Worm (Caenorhabditis elegans): Measurements from ENCODE around the gene fnta-1.

Gene fnta-1

DNA sequence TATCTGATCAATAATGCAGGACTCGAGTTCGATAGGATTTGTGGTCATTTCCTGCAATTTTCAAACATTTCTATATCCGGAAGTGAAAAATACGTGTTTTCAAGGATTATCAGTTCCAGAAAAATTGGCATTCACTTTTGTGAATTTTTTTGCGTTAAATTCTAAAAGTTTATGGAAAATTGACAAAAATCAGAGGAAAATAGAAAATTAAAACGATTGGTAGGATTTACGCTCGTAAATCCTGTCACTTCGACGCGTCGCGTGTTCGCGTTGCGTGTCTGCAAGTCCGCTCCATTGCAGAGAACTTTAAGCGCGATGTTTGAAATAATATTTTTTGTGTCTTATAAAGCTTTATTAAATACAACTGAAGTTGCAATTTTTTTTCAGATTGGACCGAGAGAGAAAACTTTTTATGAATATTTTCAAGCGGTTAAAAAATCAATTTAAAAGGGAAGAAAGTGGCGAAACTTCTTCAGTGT lies 15.3 kb upstream of the fnta-1 start, which contains the start of gene rcat-1 (continued):
- TF ChIP-seq lsy-2 (tag; optimal IDR thresholded peaks at IDR 0.05) = peak; percentile 85 to 96
- no peak for TF ChIP-seq nhr-76 (tag; optimal IDR thresholded peaks at IDR 0.05)
- peak; percentile 91 for TF ChIP-seq lin-13 (GFP tag; optimal IDR thresholded peaks at IDR 0.05)
- no peak for TF ChIP-seq unc-62 (GFP tag; optimal IDR thresholded peaks at IDR 0.05)
- TF ChIP-seq alr-1 (tag; optimal IDR thresholded peaks at IDR 0.05; ENCODE audit: borderline replicate concordance) = no peak
- no peak for TF ChIP-seq vab-15 (tag; optimal IDR thresholded peaks at IDR 0.05)
- TF ChIP-seq blmp-1 (tag; optimal IDR thresholded peaks at IDR 0.05) = peak; percentile 87
- TF ChIP-seq pqm-1 (tag; optimal IDR thresholded peaks at IDR 0.05) = no peak
- peak; percentile 76 for TF ChIP-seq fkh-8 (tag; optimal IDR thresholded peaks at IDR 0.05)
- TF ChIP-seq lin-15B (tag; optimal IDR thresholded peaks at IDR 0.05) = peak; percentile 96
- TF ChIP-seq aha-1 (tag; optimal IDR thresholded peaks at IDR 0.05) = no peak
- peak; percentile 87 for TF ChIP-seq nhr-85 (tag)
- peak; percentile 29 for TF ChIP-seq pax-3 (tag; optimal IDR thresholded peaks at IDR 0.05)
- no peak for TF ChIP-seq nhr-12 (tag; optimal IDR thresholded peaks at IDR 0.05)
- TF ChIP-seq mab-9 (GFP tag; IDR thresholded peaks at IDR 0.05) = no peak
- peak; percentile 97 to 99 for TF ChIP-seq lin-35 (GFP tag; optimal IDR thresholded peaks at IDR 0.05)
- no peak for TF ChIP-seq C34B4.2 (tag; optimal IDR thresholded peaks at IDR 0.05)
- peak; percentile 59 for TF ChIP-seq unc-86 (tag; optimal IDR thresholded peaks at IDR 0.05)
- TF ChIP-seq lin-14 (GFP tag; optimal IDR thresholded peaks at IDR 0.05) = peak; percentile 72
- peak; percentile 84 for TF ChIP-seq nhr-47 (tag; optimal IDR thresholded peaks at IDR 0.05)
- no peak for TF ChIP-seq sox-4 (tag; optimal IDR thresholded peaks at IDR 0.05)
- peak; percentile 75 for TF ChIP-seq xbp-1 (tag; optimal IDR thresholded peaks at IDR 0.05)
- peak; percentile 72 for TF ChIP-seq nhr-19 (GFP tag; conservative IDR thresholded peaks at IDR 0.05)
- no peak for TF ChIP-seq ztf-11 (tag; optimal IDR thresholded peaks at IDR 0.05)
- TF ChIP-seq lir-3 (tag; optimal IDR thresholded peaks at IDR 0.05; ENCODE audit: poor library complexity) = peak; percentile 43
- TF ChIP-seq elt-3 (tag; optimal IDR thresholded peaks at IDR 0.05) = peak in 3 of 6 experiments; percentile 59 to 93 (median 66)
- peak; percentile 29 for TF ChIP-seq snpc-4 (tag; optimal IDR thresholded peaks at IDR 0.05)
- peak; percentile 73 for TF ChIP-seq F16B12.6 (tag; optimal IDR thresholded peaks at IDR 0.05)
- no peak for TF ChIP-seq unc-98 (GFP tag; IDR thresholded peaks at IDR 0.05)
- peak; percentile 71 for TF ChIP-seq jun-1 (tag; optimal IDR thresholded peaks at IDR 0.05)
- no peak for TF ChIP-seq hpl-2 (GFP tag; optimal IDR thresholded peaks at IDR 0.05)
- TF ChIP-seq ztf-4 (tag; optimal IDR thresholded peaks at IDR 0.05) = no peak
- TF ChIP-seq fkh-4 (tag; optimal IDR thresholded peaks at IDR 0.05; ENCODE audit: borderline replicate concordance) = no peak
- peak; percentile 88 for TF ChIP-seq snu-23 (GFP tag; optimal IDR thresholded peaks at IDR 0.05)
- TF ChIP-seq aly-2 (tag; optimal IDR thresholded peaks at IDR 0.05) = peak; percentile 10
- peak; percentile 63 for TF ChIP-seq nhr-20 (tag; optimal IDR thresholded peaks at IDR 0.05)
- TF ChIP-seq ceh-82 (tag; optimal IDR thresholded peaks at IDR 0.05) = peak; percentile 78 to 95 (median 81)

DNA sequence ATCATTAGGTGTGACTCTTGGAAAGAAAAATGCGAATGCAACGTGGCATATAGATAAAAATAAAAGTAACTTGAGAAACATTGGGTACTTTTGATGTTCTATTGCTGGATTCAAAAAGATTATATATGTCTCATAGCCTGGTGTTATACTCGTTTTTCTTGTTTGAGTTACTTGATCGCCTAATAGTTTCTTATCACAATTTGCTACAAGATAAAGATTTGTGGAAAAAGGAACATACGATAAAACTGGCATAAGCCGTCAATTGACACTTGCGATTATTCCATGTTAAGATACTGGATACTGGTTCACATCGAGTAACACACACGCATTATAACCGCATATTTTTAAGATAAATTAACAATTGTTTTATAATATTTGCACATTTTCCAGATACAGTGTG lies 12.3 kb upstream of the fnta-1 start, which contains the start of gene grl-19:
Gene grl-19, minus strand, starts transcription at position 101 of the 400 bp plus-strand sequence.
- no peak for TF ChIP-seq tlp-1 (tag; optimal IDR thresholded peaks at IDR 0.05)
- no peak for TF ChIP-seq F16B12.6 (tag; optimal IDR thresholded peaks at IDR 0.05)
- TF ChIP-seq unc-130 (tag; optimal IDR thresholded peaks at IDR 0.05) = no peak
- no peak for TF ChIP-seq ets-5 (GFP tag; IDR thresholded peaks at IDR 0.05)
- TF ChIP-seq vab-15 (tag; optimal IDR thresholded peaks at IDR 0.05) = no peak
- no peak for TF ChIP-seq elt-2 (tag; optimal IDR thresholded peaks at IDR 0.05)
- TF ChIP-seq ztf-4 (tag; optimal IDR thresholded peaks at IDR 0.05) = no peak
- no peak for TF ChIP-seq C04F5.9 (tag; optimal IDR thresholded peaks at IDR 0.05)
- TF ChIP-seq nhr-28 (tag; optimal IDR thresholded peaks at IDR 0.05) = no peak
- TF ChIP-seq aha-1 (tag; optimal IDR thresholded peaks at IDR 0.05) = no peak

Measured in whole organism, L1 larva.